Fruit fly (Drosophila melanogaster): ENCODE data around the gene Dph2.

The Dph2 gene

dm6 chr3R:14846924-14847599 lies 46.7 kb downstream of the Dph2 start (continued):
- TF ChIP-seq H15 (GFP tag; IDR thresholded peaks at IDR 0.05): no peak
- no peak for TF ChIP-seq Max (GFP tag; optimal IDR thresholded peaks at IDR 0.05)
- TF ChIP-seq Dbx (GFP tag; IDR thresholded peaks at IDR 0.05): no peak
- no peak for TF ChIP-seq CoRest (tag; optimal IDR thresholded peaks at IDR 0.05)
- TF ChIP-seq Oaz (GFP tag; IDR thresholded peaks at IDR 0.05): no peak
- no peak for TF ChIP-seq lola (GFP tag; optimal IDR thresholded peaks at IDR 0.05)
- no peak for TF ChIP-seq gfzf (GFP tag; optimal IDR thresholded peaks at IDR 0.05)
- no peak for TF ChIP-seq CG10979 (tag; optimal IDR thresholded peaks at IDR 0.05)
- no peak for TF ChIP-seq aop (GFP tag; IDR thresholded peaks at IDR 0.05)
- no peak for TF ChIP-seq NK7.1 (GFP tag; optimal IDR thresholded peaks at IDR 0.05)
- TF ChIP-seq hb (GFP tag; IDR thresholded peaks at IDR 0.05; ENCODE audit: partially characterized antibody): no peak
- no peak for TF ChIP-seq Myb (GFP tag; optimal IDR thresholded peaks at IDR 0.05)
- no peak for TF ChIP-seq Eip74EF (GFP tag; optimal IDR thresholded peaks at IDR 0.05)
- TF ChIP-seq sr (GFP tag; IDR thresholded peaks at IDR 0.05): no peak
- TF ChIP-seq prd (optimal IDR thresholded peaks at IDR 0.05): no peak
- peak; percentile 35; the same call in 1 of the 3 replicates for TF ChIP-seq prd (GFP tag; IDR thresholded peaks at IDR 0.05)
- no peak for TF ChIP-seq hth (optimal IDR thresholded peaks at IDR 0.05)
- no peak for TF ChIP-seq Fer3 (tag; optimal IDR thresholded peaks at IDR 0.05)
- TF ChIP-seq gro (GFP tag; optimal IDR thresholded peaks at IDR 0.05): no peak
- no peak for TF ChIP-seq CG7928 (GFP tag; optimal IDR thresholded peaks at IDR 0.05)
- 0 out of 2 replicates have a peak, but pooled peaks have one; percentile 14 for TF ChIP-seq wor (GFP tag; IDR thresholded peaks at IDR 0.05)
- no peak for TF ChIP-seq GATAe (GFP tag; conservative IDR thresholded peaks at IDR 0.05)
- 0 out of 2 replicates have a peak, but pooled peaks have one; percentile 30 for TF ChIP-seq CG32772 (GFP tag; IDR thresholded peaks at IDR 0.05)
- TF ChIP-seq kay (GFP tag; optimal IDR thresholded peaks at IDR 0.05): no peak
- TF ChIP-seq Hr3 (GFP tag; optimal IDR thresholded peaks at IDR 0.05): no peak
- TF ChIP-seq Ptx1 (GFP tag; IDR thresholded peaks at IDR 0.05): peak; percentile 31; the same call in 1 of the 2 replicates
- no peak for TF ChIP-seq pzg (GFP tag; optimal IDR thresholded peaks at IDR 0.05)
- no peak for TF ChIP-seq CG9932 (GFP tag; IDR thresholded peaks at IDR 0.05)
- no peak for TF ChIP-seq hkb (optimal IDR thresholded peaks at IDR 0.05)
- TF ChIP-seq hkb (GFP tag; IDR thresholded peaks at IDR 0.05): no peak
- TF ChIP-seq CG8388 (GFP tag; optimal IDR thresholded peaks at IDR 0.05): no peak
- TF ChIP-seq ase (GFP tag; IDR thresholded peaks at IDR 0.05): 0 out of 3 replicates have a peak, but pooled peaks have one; percentile 9
- peak; percentile 22 for TF ChIP-seq gem (tag; optimal IDR thresholded peaks at IDR 0.05)
- no peak for TF ChIP-seq chif (GFP tag; optimal IDR thresholded peaks at IDR 0.05)
- no peak for TF ChIP-seq D (optimal IDR thresholded peaks at IDR 0.05)
- no peak for TF ChIP-seq D (GFP tag; optimal IDR thresholded peaks at IDR 0.05)
- no peak for TF ChIP-seq p53 (GFP tag; optimal IDR thresholded peaks at IDR 0.05)
- no peak for TF ChIP-seq H2.0 (GFP tag; IDR thresholded peaks at IDR 0.05)
- no peak for TF ChIP-seq CG10321 (GFP tag; IDR thresholded peaks at IDR 0.05)
- no peak for TF ChIP-seq CG1602 (GFP tag; optimal IDR thresholded peaks at IDR 0.05)
- TF ChIP-seq ems (GFP tag; optimal IDR thresholded peaks at IDR 0.05): no peak
- no peak for TF ChIP-seq lab (GFP tag; optimal IDR thresholded peaks at IDR 0.05)
- TF ChIP-seq sima (GFP tag; optimal IDR thresholded peaks at IDR 0.05): no peak
- no peak for TF ChIP-seq fru (optimal IDR thresholded peaks at IDR 0.05)
- no peak for TF ChIP-seq CG6654 (GFP tag; optimal IDR thresholded peaks at IDR 0.05)
- TF ChIP-seq CG4820 (GFP tag; optimal IDR thresholded peaks at IDR 0.05): no peak
- TF ChIP-seq CG1024 (GFP tag; IDR thresholded peaks at IDR 0.05): no peak
- TF ChIP-seq phol (tag; optimal IDR thresholded peaks at IDR 0.05): no peak
- no peak for TF ChIP-seq dmrt11E (tag; optimal IDR thresholded peaks at IDR 0.05)
- TF ChIP-seq Blimp-1 (GFP tag; optimal IDR thresholded peaks at IDR 0.05): peak; percentile 54
- TF ChIP-seq CG32532 (GFP tag; IDR thresholded peaks at IDR 0.05): no peak
- TF ChIP-seq Nf-YB (GFP tag; optimal IDR thresholded peaks at IDR 0.05): no peak

Measured in whole organism, embryonic.